Worm (Caenorhabditis elegans): ENCODE results near the gene T18D3.1.

T18D3.1 gene

ce11 chrX:12480447-12480998 lies 26.0 kb downstream of the T18D3.1 start, which contains the start of gene atf-6 (continued):
- TF ChIP-seq tlf-1 (GFP tag; optimal IDR thresholded peaks at IDR 0.05) (no peak), ztf-18 (tag; optimal IDR thresholded peaks at IDR 0.05) (peak; percentile 64), athp-1 (tag; optimal IDR thresholded peaks at IDR 0.05) (no peak)

DNA sequence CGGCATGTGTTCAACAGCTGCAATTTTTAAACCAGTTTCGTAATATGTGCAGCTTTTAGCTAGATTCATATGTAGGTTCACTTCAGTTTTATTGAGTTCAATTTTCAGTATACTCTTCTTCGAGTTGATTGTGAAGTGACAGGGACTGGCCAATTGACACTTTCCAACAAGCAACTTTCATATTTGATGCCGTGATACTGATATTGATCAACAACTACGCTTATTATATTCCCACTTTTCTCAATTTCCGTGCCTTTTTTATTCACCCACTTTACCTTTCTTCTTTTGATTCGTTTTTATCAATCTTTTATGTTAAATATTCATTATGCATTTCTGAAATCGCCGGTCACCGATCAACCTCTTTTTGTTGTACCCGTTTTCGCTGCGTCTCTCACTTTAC lies 29.5 kb downstream of the T18D3.1 start:
- TF ChIP-seq nhr-80 (tag; optimal IDR thresholded peaks at IDR 0.05), result peak; percentile 57
- no peak for TF ChIP-seq hsf-1 (GFP tag; IDR thresholded peaks at IDR 0.05)
- TF ChIP-seq let-607 (tag; optimal IDR thresholded peaks at IDR 0.05), result peak; percentile 64 to 78

ce11 chrX:12484749-12485148 lies 30.2 kb downstream of the T18D3.1 start, which contains the start of gene tbc-13:
TSS of gene tbc-13 (plus strand) at chrX:12485049.
- TF ChIP-seq cebp-1 (GFP tag; IDR thresholded peaks at IDR 0.05) (no peak), cebp-1 (tag; optimal IDR thresholded peaks at IDR 0.05) (no peak), tbp1 (GFP tag; optimal IDR thresholded peaks at IDR 0.05) (no peak), sptf-2 (GFP tag; optimal IDR thresholded peaks at IDR 0.05) (no peak), nfya-2 (GFP tag; IDR thresholded peaks at IDR 0.05) (no peak), Y79H2A.3 (GFP tag; conservative IDR thresholded peaks at IDR 0.05) (no peak), ceh-91 (GFP tag; IDR thresholded peaks at IDR 0.05) (no peak), ccch-3 (GFP tag; optimal IDR thresholded peaks at IDR 0.05) (no peak), nhr-120 (GFP tag; IDR thresholded peaks at IDR 0.05) (no peak), bed-2 (GFP tag; IDR thresholded peaks at IDR 0.05) (no peak), zfh-2 (GFP tag; conservative IDR thresholded peaks at IDR 0.05) (no peak), F57A8.1 (GFP tag; optimal IDR thresholded peaks at IDR 0.05) (no peak), ceh-27 (GFP tag; optimal IDR thresholded peaks at IDR 0.05) (no peak), egl-44 (GFP tag; IDR thresholded peaks at IDR 0.05) (no peak)

ce11 chrX:12491138-12491537 lies 36.6 kb downstream of the T18D3.1 start:
- TF ChIP-seq B0261.1 (tag; optimal IDR thresholded peaks at IDR 0.05) (no peak), madf-8 (GFP tag; conservative IDR thresholded peaks at IDR 0.05) (no peak), mcd-1 (GFP tag; IDR thresholded peaks at IDR 0.05) (no peak), F10E7.11 (tag; optimal IDR thresholded peaks at IDR 0.05) (no peak), ccch-3 (GFP tag; optimal IDR thresholded peaks at IDR 0.05) (no peak)

ce11 chrX:12492467-12492866 lies 37.9 kb downstream of the T18D3.1 start, which contains the start of gene lips-1:
TSS of gene lips-1 (plus strand) at chrX:12492767.
- TF ChIP-seq dpl-1 (GFP tag; optimal IDR thresholded peaks at IDR 0.05), result no peak
- no peak for TF ChIP-seq aptf-3 (GFP tag; IDR thresholded peaks at IDR 0.05)
- TF ChIP-seq F22D6.2 (tag; optimal IDR thresholded peaks at IDR 0.05), result no peak
- TF ChIP-seq F49E8.2 (tag; optimal IDR thresholded peaks at IDR 0.05; ENCODE audit: insufficient read depth), result no peak
- TF ChIP-seq athp-1 (tag; optimal IDR thresholded peaks at IDR 0.05), result no peak
- no peak for TF ChIP-seq repo-1 (tag; optimal IDR thresholded peaks at IDR 0.05)
- no peak for TF ChIP-seq atf-7 (tag; optimal IDR thresholded peaks at IDR 0.05)
- TF ChIP-seq B0336.3 (GFP tag; IDR thresholded peaks at IDR 0.05), result no peak
- TF ChIP-seq snpc-1.1 (tag; optimal IDR thresholded peaks at IDR 0.05; ENCODE audit: insufficient read depth), result no peak
